1 fruit fly cellular context compared by ENCODE assay signal in genomic region chr3L:15533402-15534129, dm6.
TF ChIP-seq lines count a peak whose summit lies in the region.

No protein-coding gene starts in this region.

TF ChIP-seq in whole organism, embryonic, 481 proteins besides CTCF, POLR2A, EP300 and RAD21 (continued from another document and continues in another):
- TF ChIP-seq Deaf1 (tag; optimal IDR thresholded peaks at IDR 0.05; lab: Kevin White, UChicago) (no peak), eyg (GFP tag; optimal IDR thresholded peaks at IDR 0.05; lab: Kevin White, UChicago) (no peak), CG8359 (GFP tag; optimal IDR thresholded peaks at IDR 0.05; lab: Kevin White, UChicago; ENCODE audit: borderline replicate concordance) (no peak), Gsc (GFP tag; IDR thresholded peaks at IDR 0.05; lab: Robert Waterston, UW) (no peak), NFAT (GFP tag; IDR thresholded peaks at IDR 0.05; lab: Robert Waterston, UW) (0 out of 2 replicates have a peak, but pooled peaks have one; percentile 48), CG31441 (GFP tag; IDR thresholded peaks at IDR 0.05; lab: Robert Waterston, UW) (no peak), prd (optimal IDR thresholded peaks at IDR 0.05; lab: Kevin White, UChicago) (no peak), prd (GFP tag; IDR thresholded peaks at IDR 0.05; lab: Robert Waterston, UW) (0 out of 3 replicates have a peak, but pooled peaks have one; percentile 17), CG5953 (GFP tag; IDR thresholded peaks at IDR 0.05; lab: Robert Waterston, UW) (no peak), CG9817 (tag; optimal IDR thresholded peaks at IDR 0.05; lab: Kevin White, UChicago) (peak; percentile 28), CG12155 (GFP tag; optimal IDR thresholded peaks at IDR 0.05; lab: Kevin White, UChicago) (peak; percentile 1), CG4424 (GFP tag; optimal IDR thresholded peaks at IDR 0.05; lab: Kevin White, UChicago) (peak; percentile 15), stwl (tag; optimal IDR thresholded peaks at IDR 0.05; lab: Kevin White, UChicago) (no peak), CG10654 (GFP tag; optimal IDR thresholded peaks at IDR 0.05; lab: Kevin White, UChicago) (no peak), ap (GFP tag; IDR thresholded peaks at IDR 0.05; lab: Robert Waterston, UW) (no peak), sisA (GFP tag; IDR thresholded peaks at IDR 0.05; lab: Robert Waterston, UW) (peak; percentile 16; the same call in 1 of the 2 replicates), CG7963 (GFP tag; IDR thresholded peaks at IDR 0.05; lab: Robert Waterston, UW; ENCODE audit: partially characterized antibody) (no peak), Blimp-1 (GFP tag; optimal IDR thresholded peaks at IDR 0.05; lab: Kevin White, UChicago) (peak; percentile 58), pros (GFP tag; optimal IDR thresholded peaks at IDR 0.05; lab: Kevin White, UChicago) (peak; percentile 69), pum (GFP tag; optimal IDR thresholded peaks at IDR 0.05; lab: Kevin White, UChicago) (peak; percentile 19), bab2 (GFP tag; optimal IDR thresholded peaks at IDR 0.05; lab: Kevin White, UChicago) (peak; percentile 33), sens-2 (GFP tag; IDR thresholded peaks at IDR 0.05; lab: Robert Waterston, UW) (peak; percentile 40; the same call in 1 of the 2 replicates), cg (GFP tag; optimal IDR thresholded peaks at IDR 0.05; lab: Kevin White, UChicago) (no peak), Side (GFP tag; optimal IDR thresholded peaks at IDR 0.05; lab: Kevin White, UChicago) (peak; percentile 47), Hr51 (GFP tag; optimal IDR thresholded peaks at IDR 0.05; lab: Kevin White, UChicago) (peak in 1 of 2 experiments; percentile 65), CG10462 (GFP tag; optimal IDR thresholded peaks at IDR 0.05; lab: Kevin White, UChicago) (no peak), otp (GFP tag; IDR thresholded peaks at IDR 0.05; lab: Robert Waterston, UW) (no peak), CoRest (tag; optimal IDR thresholded peaks at IDR 0.05; lab: Kevin White, UChicago) (peak; percentile 36), org-1 (GFP tag; optimal IDR thresholded peaks at IDR 0.05; lab: Kevin White, UChicago) (peak; percentile 8), Dad (GFP tag; optimal IDR thresholded peaks at IDR 0.05; lab: Kevin White, UChicago) (no peak), hth (optimal IDR thresholded peaks at IDR 0.05; lab: Kevin White, UChicago) (no peak), E2f2 (GFP tag; IDR thresholded peaks at IDR 0.05; lab: Robert Waterston, UW) (no peak), crol (GFP tag; IDR thresholded peaks at IDR 0.05; lab: Robert Waterston, UW) (no peak), grn (GFP tag; optimal IDR thresholded peaks at IDR 0.05; lab: Kevin White, UChicago) (peak; percentile 62), abd-A (tag; optimal IDR thresholded peaks at IDR 0.05; lab: Kevin White, UChicago) (peak; percentile 62), Hmx (GFP tag; optimal IDR thresholded peaks at IDR 0.05; lab: Kevin White, UChicago) (no peak), Spps (tag; optimal IDR thresholded peaks at IDR 0.05; lab: Kevin White, UChicago) (peak; percentile 34), HmgZ (tag; optimal IDR thresholded peaks at IDR 0.05; lab: Kevin White, UChicago) (peak; percentile 5), CG14965 (GFP tag; optimal IDR thresholded peaks at IDR 0.05; lab: Kevin White, UChicago; ENCODE audit: borderline replicate concordance) (no peak), wdn (GFP tag; IDR thresholded peaks at IDR 0.05; lab: Robert Waterston, UW) (no peak), tin (GFP tag; optimal IDR thresholded peaks at IDR 0.05; lab: Kevin White, UChicago) (no peak), Ptx1 (GFP tag; IDR thresholded peaks at IDR 0.05; lab: Robert Waterston, UW) (peak; percentile 36; the same call in 1 of the 2 replicates), Sox100B (GFP tag; optimal IDR thresholded peaks at IDR 0.05; lab: Kevin White, UChicago) (peak; percentile 28), CG4617 (GFP tag; optimal IDR thresholded peaks at IDR 0.05; lab: Kevin White, UChicago; ENCODE audit: borderline replicate concordance) (no peak), CG1233 (GFP tag; optimal IDR thresholded peaks at IDR 0.05; lab: Kevin White, UChicago) (no peak), CG14860 (GFP tag; IDR thresholded peaks at IDR 0.05; lab: Robert Waterston, UW; ENCODE audit: partially characterized antibody) (no peak), CG31388 (GFP tag; optimal IDR thresholded peaks at IDR 0.05; lab: Kevin White, UChicago) (peak; percentile 10), CG9437 (GFP tag; optimal IDR thresholded peaks at IDR 0.05; lab: Kevin White, UChicago) (no peak), CG9609 (GFP tag; optimal IDR thresholded peaks at IDR 0.05; lab: Kevin White, UChicago) (no peak), CG34422 (GFP tag; IDR thresholded peaks at IDR 0.05; lab: Robert Waterston, UW) (0 out of 3 replicates have a peak, but pooled peaks have one; percentile 24), btn (GFP tag; optimal IDR thresholded peaks at IDR 0.05; lab: Kevin White, UChicago) (peak; percentile 37), wor (GFP tag; IDR thresholded peaks at IDR 0.05; lab: Robert Waterston, UW) (no peak), ems (GFP tag; optimal IDR thresholded peaks at IDR 0.05; lab: Kevin White, UChicago) (peak; percentile 26), tgo (GFP tag; IDR thresholded peaks at IDR 0.05; lab: Robert Waterston, UW) (no peak), CG14710 (tag; optimal IDR thresholded peaks at IDR 0.05; lab: Kevin White, UChicago) (no peak), ssp (GFP tag; IDR thresholded peaks at IDR 0.05; lab: Robert Waterston, UW) (no peak), pho (GFP tag; optimal IDR thresholded peaks at IDR 0.05; lab: Kevin White, UChicago) (no peak), CG7372 (GFP tag; IDR thresholded peaks at IDR 0.05; lab: Robert Waterston, UW) (no peak), dm (GFP tag; optimal IDR thresholded peaks at IDR 0.05; lab: Kevin White, UChicago) (no peak), CG34376 (GFP tag; optimal IDR thresholded peaks at IDR 0.05; lab: Kevin White, UChicago) (no peak), lbe (GFP tag; optimal IDR thresholded peaks at IDR 0.05; lab: Kevin White, UChicago) (peak; percentile 87), CG30020 (tag; optimal IDR thresholded peaks at IDR 0.05; lab: Kevin White, UChicago) (no peak), CG12236 (GFP tag; optimal IDR thresholded peaks at IDR 0.05; lab: Kevin White, UChicago) (peak; percentile 35), ATbp (GFP tag; optimal IDR thresholded peaks at IDR 0.05; lab: Kevin White, UChicago) (peak; percentile 36), ttk (GFP tag; IDR thresholded peaks at IDR 0.05; lab: Robert Waterston, UW) (peak; percentile 53), CG3995 (GFP tag; optimal IDR thresholded peaks at IDR 0.05; lab: Kevin White, UChicago) (peak; percentile 23), danr (GFP tag; IDR thresholded peaks at IDR 0.05; lab: Robert Waterston, UW) (no peak), CG1602 (GFP tag; optimal IDR thresholded peaks at IDR 0.05; lab: Kevin White, UChicago) (no peak), Antp (GFP tag; optimal IDR thresholded peaks at IDR 0.05; lab: Kevin White, UChicago) (peak; percentile 38), CkIIα-i1 (GFP tag; IDR thresholded peaks at IDR 0.05; lab: Robert Waterston, UW) (no peak), CG10321 (GFP tag; IDR thresholded peaks at IDR 0.05; lab: Robert Waterston, UW) (no peak), CG1529 (GFP tag; optimal IDR thresholded peaks at IDR 0.05; lab: Kevin White, UChicago) (peak; percentile 3), CG31365 (tag; optimal IDR thresholded peaks at IDR 0.05; lab: Kevin White, UChicago) (no peak), CG17361 (GFP tag; IDR thresholded peaks at IDR 0.05; lab: Robert Waterston, UW) (no peak), trh (GFP tag; optimal IDR thresholded peaks at IDR 0.05; lab: Kevin White, UChicago) (no peak), HLH3B (GFP tag; IDR thresholded peaks at IDR 0.05; lab: Robert Waterston, UW) (peak; percentile 57), cwo (GFP tag; optimal IDR thresholded peaks at IDR 0.05; lab: Kevin White, UChicago) (peak; percentile 5), CG8924 (tag; optimal IDR thresholded peaks at IDR 0.05; lab: Kevin White, UChicago) (peak; percentile 43), chn (GFP tag; optimal IDR thresholded peaks at IDR 0.05; lab: Kevin White, UChicago) (no peak), ind (GFP tag; optimal IDR thresholded peaks at IDR 0.05; lab: Kevin White, UChicago) (peak; percentile 52), CG8290 (GFP tag; optimal IDR thresholded peaks at IDR 0.05; lab: Kevin White, UChicago) (no peak), CG8290 (tag; optimal IDR thresholded peaks at IDR 0.05; lab: Kevin White, UChicago) (peak in 1 of 2 experiments; percentile 40), z (GFP tag; IDR thresholded peaks at IDR 0.05; lab: Robert Waterston, UW) (no peak), CG9932 (GFP tag; IDR thresholded peaks at IDR 0.05; lab: Robert Waterston, UW) (peak; percentile 46), CG11504 (tag; optimal IDR thresholded peaks at IDR 0.05; lab: Kevin White, UChicago) (peak; percentile 59), CG17568 (GFP tag; optimal IDR thresholded peaks at IDR 0.05; lab: Kevin White, UChicago) (peak; percentile 11), Myb (GFP tag; optimal IDR thresholded peaks at IDR 0.05; lab: Kevin White, UChicago) (no peak), ranshi (GFP tag; IDR thresholded peaks at IDR 0.05; lab: Robert Waterston, UW) (no peak; the same call in 1 of the 2 replicates), ken (GFP tag; IDR thresholded peaks at IDR 0.05; lab: Robert Waterston, UW) (peak; percentile 35; the same call in 1 of the 3 replicates), Dip3 (GFP tag; optimal IDR thresholded peaks at IDR 0.05; lab: Kevin White, UChicago) (peak; percentile 32), oc (tag; optimal IDR thresholded peaks at IDR 0.05; lab: Kevin White, UChicago) (peak; percentile 66), Ets97D (GFP tag; optimal IDR thresholded peaks at IDR 0.05; lab: Kevin White, UChicago) (no peak), CG7987 (GFP tag; optimal IDR thresholded peaks at IDR 0.05; lab: Kevin White, UChicago) (peak; percentile 31), CG8089 (GFP tag; optimal IDR thresholded peaks at IDR 0.05; lab: Kevin White, UChicago) (peak; percentile 10), CG3163 (GFP tag; optimal IDR thresholded peaks at IDR 0.05; lab: Kevin White, UChicago) (peak; percentile 16), Hmr (GFP tag; optimal IDR thresholded peaks at IDR 0.05; lab: Kevin White, UChicago) (no peak), jing (GFP tag; optimal IDR thresholded peaks at IDR 0.05; lab: Kevin White, UChicago) (no peak), Asciz (GFP tag; optimal IDR thresholded peaks at IDR 0.05; lab: Kevin White, UChicago) (peak; percentile 30), CG8281 (tag; optimal IDR thresholded peaks at IDR 0.05; lab: Kevin White, UChicago) (peak; percentile 11), CG6272 (GFP tag; IDR thresholded peaks at IDR 0.05; lab: Robert Waterston, UW) (no peak), CG32772 (GFP tag; IDR thresholded peaks at IDR 0.05; lab: Robert Waterston, UW) (0 out of 2 replicates have a peak, but pooled peaks have one; percentile 4), CG7839 (tag; optimal IDR thresholded peaks at IDR 0.05; lab: Kevin White, UChicago) (peak; percentile 26), CG15073 (GFP tag; optimal IDR thresholded peaks at IDR 0.05; lab: Kevin White, UChicago) (no peak), CG7556 (GFP tag; optimal IDR thresholded peaks at IDR 0.05; lab: Kevin White, UChicago) (no peak), nmo (GFP tag; optimal IDR thresholded peaks at IDR 0.05; lab: Kevin White, UChicago) (peak; percentile 32), CG12391 (tag; optimal IDR thresholded peaks at IDR 0.05; lab: Kevin White, UChicago) (peak; percentile 32), Abd-B (GFP tag; optimal IDR thresholded peaks at IDR 0.05; lab: Kevin White, UChicago) (peak; percentile 13), B-H1 (GFP tag; IDR thresholded peaks at IDR 0.05; lab: Robert Waterston, UW) (no peak), H2.0 (GFP tag; IDR thresholded peaks at IDR 0.05; lab: Robert Waterston, UW) (peak; percentile 46; the same call in 1 of the 2 replicates), cas (GFP tag; IDR thresholded peaks at IDR 0.05; lab: Robert Waterston, UW) (0 out of 2 replicates have a peak, but pooled peaks have one; percentile 5), twi (tag; optimal IDR thresholded peaks at IDR 0.05; lab: Kevin White, UChicago) (no peak), HHEX (GFP tag; optimal IDR thresholded peaks at IDR 0.05; lab: Kevin White, UChicago) (peak; percentile 40), br (optimal IDR thresholded peaks at IDR 0.05; lab: Kevin White, UChicago) (no peak), Mes4 (GFP tag; optimal IDR thresholded peaks at IDR 0.05; lab: Kevin White, UChicago) (no peak), CG17912 (GFP tag; optimal IDR thresholded peaks at IDR 0.05; lab: Kevin White, UChicago) (no peak), mam (GFP tag; optimal IDR thresholded peaks at IDR 0.05; lab: Kevin White, UChicago) (peak; percentile 52), NC2α (GFP tag; optimal IDR thresholded peaks at IDR 0.05; lab: Kevin White, UChicago) (no peak), gce (GFP tag; IDR thresholded peaks at IDR 0.05; lab: Robert Waterston, UW) (peak; percentile 8; the same call in 1 of the 3 replicates), CG1832 (GFP tag; optimal IDR thresholded peaks at IDR 0.05; lab: Kevin White, UChicago) (no peak), CG3407 (GFP tag; optimal IDR thresholded peaks at IDR 0.05; lab: Kevin White, UChicago) (peak; percentile 11), HLH54F (GFP tag; optimal IDR thresholded peaks at IDR 0.05; lab: Kevin White, UChicago) (no peak), Trl (optimal IDR thresholded peaks at IDR 0.05; lab: Kevin White, UChicago) (peak; percentile 11 to 17), Trl (GFP tag; optimal IDR thresholded peaks at IDR 0.05; lab: Kevin White, UChicago) (peak; percentile 56), CG1603 (tag; optimal IDR thresholded peaks at IDR 0.05; lab: Kevin White, UChicago) (peak; percentile 36), Drgx (GFP tag; IDR thresholded peaks at IDR 0.05; lab: Robert Waterston, UW) (peak; percentile 61; the same call in 1 of the 2 replicates), Adf1 (GFP tag; IDR thresholded peaks at IDR 0.05; lab: Robert Waterston, UW) (no peak), CG3281 (GFP tag; optimal IDR thresholded peaks at IDR 0.05; lab: Kevin White, UChicago) (peak; percentile 26), schlank (tag; optimal IDR thresholded peaks at IDR 0.05; lab: Kevin White, UChicago) (no peak), CG13296 (GFP tag; optimal IDR thresholded peaks at IDR 0.05; lab: Kevin White, UChicago) (no peak), CG10147 (GFP tag; optimal IDR thresholded peaks at IDR 0.05; lab: Kevin White, UChicago) (no peak), Ada2b (GFP tag; IDR thresholded peaks at IDR 0.05; lab: Robert Waterston, UW) (peak; percentile 33; the same call in 1 of the 2 replicates), cad (GFP tag; optimal IDR thresholded peaks at IDR 0.05; lab: Kevin White, UChicago) (no peak), CG32767 (GFP tag; IDR thresholded peaks at IDR 0.05; lab: Robert Waterston, UW) (0 out of 2 replicates have a peak, but pooled peaks have one; percentile 48)
